Fruit fly (Drosophila melanogaster) whole organism, embryonic: ENCODE data around the gene uncNacbeta.

Experiments used
- Abd-B ChIP-seq: fragments of 200-800 bp; sonication (Bioruptor generic); optimal IDR thresholded peaks from 2 replicates; lab custom pipeline; 2018; ENCODE audit warnings: missing biosample characterization, mild to moderate bottlenecking, missing genetic modification characterization, moderate library complexity
- Adf1 ChIP-seq: fragments of 200-800 bp; sonication (Bioruptor generic); IDR thresholded peaks from 2 replicates; pipeline ENCODE4 v1.3.6; 2022; ENCODE audit warnings: missing biosample characterization, missing genetic modification characterization
- Aef1 ChIP-seq: fragments of 200-800 bp; sonication (Bioruptor generic); IDR thresholded peaks from 3 replicates; pipeline ENCODE4 v1.3.6; 2022; ENCODE audit warnings: missing biosample characterization, missing genetic modification characterization
- Atf3 ChIP-seq: fragments of 200-800 bp; sonication (Bioruptor generic); optimal IDR thresholded peaks from 3 replicates; lab custom pipeline; 2016; ENCODE audit warnings: missing biosample characterization, missing genetic modification characterization
- CG10979 ChIP-seq: fragments of 200-800 bp; sonication (Bioruptor generic); optimal IDR thresholded peaks from 2 replicates; lab custom pipeline; 2018; ENCODE audit warnings: missing biosample characterization, mild to moderate bottlenecking, missing genetic modification characterization, moderate library complexity
- CG11085 ChIP-seq: fragments of 200-800 bp; sonication (Bioruptor generic); IDR thresholded peaks from 2 replicates; pipeline ENCODE4 v1.3.6; 2022; ENCODE audit warnings: missing biosample characterization, missing genetic modification characterization
- CG11398 ChIP-seq: fragments of 200-800 bp; sonication (Bioruptor generic); optimal IDR thresholded peaks from 2 replicates; lab custom pipeline; 2016; ENCODE audit warnings: missing biosample characterization, missing genetic modification characterization
- CG12391 ChIP-seq: fragments of 200-800 bp; sonication (Bioruptor generic); optimal IDR thresholded peaks from 3 replicates; lab custom pipeline; 2018; ENCODE audit warnings: missing biosample characterization, mild to moderate bottlenecking, missing genetic modification characterization, moderate library complexity
- CG14014 ChIP-seq: fragments of 200-800 bp; sonication (Bioruptor generic); IDR thresholded peaks from 2 replicates; pipeline ENCODE4 v1.3.6; 2022; ENCODE audit warnings: missing biosample characterization, missing genetic modification characterization
- CG14667 ChIP-seq: fragments of 200-800 bp; sonication (Bioruptor generic); IDR thresholded peaks from 2 replicates; pipeline ENCODE4 v1.3.6; 2022; ENCODE audit warnings: missing biosample characterization, missing genetic modification characterization
- CG2116 ChIP-seq: fragments of 200-800 bp; sonication (Bioruptor generic); optimal IDR thresholded peaks from 3 replicates; lab custom pipeline; 2018; ENCODE audit warnings: missing biosample characterization, mild to moderate bottlenecking, missing genetic modification characterization
- CG2202 ChIP-seq: fragments of 200-800 bp; sonication (Bioruptor generic); optimal IDR thresholded peaks from 2 replicates; lab custom pipeline; 2018; ENCODE audit warnings: missing biosample characterization, mild to moderate bottlenecking, missing genetic modification characterization
- CG33557 ChIP-seq: fragments of 200-800 bp; sonication (Bioruptor generic); optimal IDR thresholded peaks from 2 replicates; lab custom pipeline; 2019; ENCODE audit warnings: missing biosample characterization, mild to moderate bottlenecking, missing genetic modification characterization, moderate library complexity
- CG34376 ChIP-seq: fragments of 200-800 bp; sonication (Bioruptor generic); optimal IDR thresholded peaks from 2 replicates; lab custom pipeline; 2018; ENCODE audit warnings: missing biosample characterization, mild to moderate bottlenecking, missing genetic modification characterization
- CG4360 ChIP-seq: fragments of 200-800 bp; sonication (Bioruptor generic); IDR thresholded peaks from 2 replicates; pipeline ENCODE4 v1.3.6; 2022; ENCODE audit warnings: missing biosample characterization, missing genetic modification characterization
- CG6689 ChIP-seq: fragments of 200-800 bp; sonication (Bioruptor generic); IDR thresholded peaks from 2 replicates; pipeline ENCODE4 v1.3.6; 2022; ENCODE audit warnings: missing biosample characterization, missing genetic modification characterization
- CG8359 ChIP-seq: fragments of 200-800 bp; sonication (Bioruptor generic); optimal IDR thresholded peaks from 2 replicates; lab custom pipeline; 2017; ENCODE audit warnings: missing biosample characterization, mild to moderate bottlenecking, missing genetic modification characterization, borderline replicate concordance
- CG8388 ChIP-seq: fragments of 200-800 bp; sonication (Bioruptor generic); optimal IDR thresholded peaks from 2 replicates; lab custom pipeline; 2019; ENCODE audit warnings: missing biosample characterization, mild to moderate bottlenecking, missing genetic modification characterization, moderate library complexity
- CG9215 ChIP-seq: fragments of 200-800 bp; sonication (Bioruptor generic); IDR thresholded peaks from 2 replicates; pipeline ENCODE4 v1.3.6; 2022; ENCODE audit warnings: missing biosample characterization, missing genetic modification characterization
- CG9932 ChIP-seq: fragments of 200-800 bp; sonication (Bioruptor generic); IDR thresholded peaks from 2 replicates; pipeline ENCODE4 v1.3.6; 2022; ENCODE audit warnings: missing biosample characterization, missing genetic modification characterization
- Elba2 ChIP-seq: fragments of 200-800 bp; sonication (Bioruptor generic); optimal IDR thresholded peaks from 3 replicates; lab custom pipeline; 2016; ENCODE audit warnings: missing biosample characterization, missing genetic modification characterization
- Gug ChIP-seq: fragments of 200-800 bp; sonication (Bioruptor generic); IDR thresholded peaks from 4 replicates; pipeline ENCODE4 v1.3.6; 2022; ENCODE audit warnings: missing biosample characterization, missing genetic modification characterization
- MTF-1 ChIP-seq: fragments of 200-800 bp; sonication (Bioruptor generic); optimal IDR thresholded peaks from 2 replicates; lab custom pipeline; 2018; ENCODE audit warnings: missing biosample characterization, mild to moderate bottlenecking, missing genetic modification characterization, borderline replicate concordance
- Pdp1 ChIP-seq, 2 experiments: fragments of 200-800 bp; sonication (Bioruptor generic); optimal IDR thresholded peaks; 3 replicates each; lab custom pipeline; 2016; ENCODE audit warnings: missing biosample characterization in 2 of 2, missing genetic modification characterization in 2 of 2, mild to moderate bottlenecking in 1 of 2, moderate library complexity in 1 of 2
- Rx ChIP-seq: fragments of 200-800 bp; sonication (Bioruptor generic); IDR thresholded peaks from 2 replicates; pipeline ENCODE4 v1.3.6; 2022; ENCODE audit warnings: missing biosample characterization, missing genetic modification characterization
- Sox100B ChIP-seq: fragments of 200-800 bp; sonication (Bioruptor generic); optimal IDR thresholded peaks from 3 replicates; lab custom pipeline; 2018; ENCODE audit warnings: missing biosample characterization, mild to moderate bottlenecking, missing genetic modification characterization
- Sox102F ChIP-seq: fragments of 200-800 bp; sonication (Bioruptor generic); optimal IDR thresholded peaks from 2 replicates; lab custom pipeline; 2018; ENCODE audit warnings: missing biosample characterization, mild to moderate bottlenecking, missing genetic modification characterization, moderate library complexity
- Taf1 ChIP-seq: fragments of 200-800 bp; sonication (Bioruptor generic); IDR thresholded peaks from 2 replicates; pipeline ENCODE4 v1.3.6; 2022; ENCODE audit warnings: missing biosample characterization, missing genetic modification characterization
- Tbp ChIP-seq: fragments of >200 bp; optimal IDR thresholded peaks from 2 replicates; lab custom pipeline; 2018; ENCODE audit warnings: missing biosample characterization, missing genetic modification characterization
- bsh ChIP-seq, 2 experiments: fragments of 200-800 bp; sonication (Bioruptor generic); optimal IDR thresholded peaks; 2 replicates each; lab custom pipeline; 2017 to 2018; ENCODE audit warnings: mild to moderate bottlenecking in 2 of 2, missing biosample characterization in 2 of 2, missing genetic modification characterization in 2 of 2, moderate library complexity in 1 of 2
- cg ChIP-seq: fragments of 200-800 bp; sonication (Bioruptor generic); optimal IDR thresholded peaks from 3 replicates; lab custom pipeline; 2019; ENCODE audit warnings: missing biosample characterization, mild to moderate bottlenecking, missing genetic modification characterization, moderate library complexity
- da ChIP-seq: fragments of 200-800 bp; sonication (Bioruptor generic); optimal IDR thresholded peaks from 2 replicates; lab custom pipeline; 2016; ENCODE audit warnings: missing biosample characterization, missing genetic modification characterization
- danr ChIP-seq: fragments of 200-800 bp; sonication (Bioruptor generic); IDR thresholded peaks from 2 replicates; pipeline ENCODE4 v1.3.6; 2022; ENCODE audit warnings: missing biosample characterization, missing genetic modification characterization
- eve ChIP-seq, 2 experiments: fragments of >200 bp; optimal IDR thresholded peaks; 2 replicates each; lab custom pipeline; 2017; ENCODE audit warnings: missing biosample characterization in 2 of 2, missing genetic modification characterization in 2 of 2
- fd102C ChIP-seq: fragments of 200-800 bp; sonication (Bioruptor generic); optimal IDR thresholded peaks from 2 replicates; lab custom pipeline; 2018; ENCODE audit warnings: missing biosample characterization, mild to moderate bottlenecking, missing genetic modification characterization, moderate library complexity
- fu2 ChIP-seq: fragments of 200-800 bp; sonication (Bioruptor generic); optimal IDR thresholded peaks from 2 replicates; lab custom pipeline; 2016; ENCODE audit warnings: missing biosample characterization, missing genetic modification characterization
- gem ChIP-seq: fragments of 200-800 bp; sonication (Bioruptor generic); optimal IDR thresholded peaks from 2 replicates; lab custom pipeline; 2019; ENCODE audit warnings: missing biosample characterization, mild to moderate bottlenecking, missing genetic modification characterization, moderate library complexity
- gsb ChIP-seq: fragments of 200-800 bp; sonication (Bioruptor generic); IDR thresholded peaks from 2 replicates; pipeline ENCODE4 v1.3.6; 2022; ENCODE audit warnings: missing biosample characterization, missing genetic modification characterization
- hbn ChIP-seq: fragments of 200-800 bp; sonication (Bioruptor generic); IDR thresholded peaks from 2 replicates; pipeline ENCODE4 v1.3.6; 2022; ENCODE audit warnings: missing biosample characterization, missing genetic modification characterization; ENCODE audit not compliant: partially characterized antibody
- lab ChIP-seq: fragments of 200-800 bp; sonication (Bioruptor generic); optimal IDR thresholded peaks from 3 replicates; lab custom pipeline; 2017; ENCODE audit warnings: missing biosample characterization, missing genetic modification characterization, mild to moderate bottlenecking, moderate library complexity, missing genetic modification reagents
- lov ChIP-seq, 2 experiments: fragments of 200-800 bp in 1 of 2; fragments of >200 bp in 1 of 2; sonication (Bioruptor generic) in 1 of 2; IDR thresholded peaks in 1 of 2; optimal IDR thresholded peaks in 1 of 2; 2 replicates in 1 of 2; 3 replicates in 1 of 2; pipeline versions ENCODE4 v1.3.6 to Lab custom; 2017 to 2022; ENCODE audit warnings: missing biosample characterization in 1 of 2, missing genetic modification characterization in 1 of 2
- pfk ChIP-seq: fragments of 200-800 bp; sonication (Bioruptor generic); optimal IDR thresholded peaks from 2 replicates; lab custom pipeline; 2018; ENCODE audit warnings: missing biosample characterization, mild to moderate bottlenecking, missing genetic modification characterization, moderate library complexity
- phol ChIP-seq: fragments of 200-800 bp; sonication (Bioruptor generic); optimal IDR thresholded peaks from 3 replicates; lab custom pipeline; 2018; ENCODE audit warnings: missing biosample characterization, mild to moderate bottlenecking, missing genetic modification characterization, moderate library complexity
- pros ChIP-seq: fragments of 200-800 bp; sonication (Bioruptor generic); optimal IDR thresholded peaks from 3 replicates; lab custom pipeline; 2019; ENCODE audit warnings: missing biosample characterization, mild to moderate bottlenecking, missing genetic modification characterization, moderate library complexity
- ro ChIP-seq: fragments of 200-800 bp; sonication (Bioruptor generic); IDR thresholded peaks from 2 replicates; pipeline ENCODE4 v1.3.6; 2022; ENCODE audit warnings: missing biosample characterization, missing genetic modification characterization
- slou ChIP-seq: fragments of 200-800 bp; sonication (Bioruptor generic); optimal IDR thresholded peaks from 3 replicates; lab custom pipeline; 2016; ENCODE audit warnings: missing biosample characterization, missing genetic modification characterization
- sr ChIP-seq: fragments of 200-800 bp; sonication (Bioruptor generic); IDR thresholded peaks from 3 replicates; pipeline ENCODE4 v1.3.6; 2022; ENCODE audit warnings: missing biosample characterization, missing genetic modification characterization
- tap ChIP-seq: fragments of 200-800 bp; optimal IDR thresholded peaks from 3 replicates; lab custom pipeline; 2019; ENCODE audit warnings: missing biosample characterization, mild to moderate bottlenecking, missing genetic modification characterization, moderate library complexity
- tll ChIP-seq, 2 experiments: fragments of 200-800 bp in 1 of 2; fragments of >200 bp in 1 of 2; sonication (Bioruptor generic) in 1 of 2; optimal IDR thresholded peaks; 2 replicates each; lab custom pipeline; 2017 to 2019; ENCODE audit warnings: missing biosample characterization in 2 of 2, missing genetic modification characterization in 2 of 2, mild to moderate bottlenecking in 1 of 2, moderate library complexity in 1 of 2

uncNacbeta gene

dm6 chr2L:602439-602879, 38.8 kb upstream of the uncNacbeta start, which contains the start of gene CG13689 (continued):
- TF ChIP-seq CG14014 (GFP tag; lab: Robert Waterston, UW) (peak; percentile 41; the same call in 1 of the 2 replicates), Aef1 (GFP tag; lab: Robert Waterston, UW) (peak; percentile 46; the same call in 1 of the 3 replicates), Adf1 (no peak), Sox100B (GFP tag; lab: Kevin White, UChicago) (no peak), tll (GFP tag; optimal IDR thresholded peaks at IDR 0.05; lab: Kevin White, UChicago) (no peak), Rx (0 out of 2 replicates have a peak, but pooled peaks have one; percentile 12), CG2116 (peak; percentile 70), CG11398 (GFP tag; lab: Kevin White, UChicago) (no peak), eve (GFP tag; optimal IDR thresholded peaks at IDR 0.05; lab: Kevin White, UChicago) (peak in 1 of 2 experiments; percentile 74), da (GFP tag; lab: Kevin White, UChicago) (no peak), CG14667 (GFP tag; lab: Robert Waterston, UW) (peak; percentile 34), bsh (GFP tag; optimal IDR thresholded peaks at IDR 0.05; lab: Kevin White, UChicago) (peak in 1 of 2 experiments; percentile 39), sr (GFP tag; lab: Robert Waterston, UW) (no peak), ro (GFP tag; lab: Robert Waterston, UW) (0 out of 2 replicates have a peak, but pooled peaks have one; percentile 15), danr (no peak), Abd-B (peak; percentile 25), CG6689 (GFP tag; lab: Robert Waterston, UW) (peak; percentile 33; the same call in 1 of the 2 replicates), Tbp (GFP tag; lab: Kevin White, UChicago) (no peak), slou (GFP tag; lab: Kevin White, UChicago) (peak; percentile 23), CG10979 (tag; lab: Kevin White, UChicago) (peak; percentile 96), gsb (GFP tag; lab: Robert Waterston, UW) (no peak), CG8359 (GFP tag; lab: Kevin White, UChicago) (no peak), Pdp1 (GFP tag; optimal IDR thresholded peaks at IDR 0.05; lab: Kevin White, UChicago) (peak in 1 of 2 experiments; percentile 29), CG8388 (peak; percentile 16), CG9215 (no peak; the same call in 1 of the 2 replicates), CG2202 (peak; percentile 26), CG11085 (GFP tag; lab: Robert Waterston, UW) (peak; percentile 21; the same call in 1 of the 2 replicates), Taf1 (GFP tag; lab: Robert Waterston, UW) (0 out of 2 replicates have a peak, but pooled peaks have one; percentile 27), fd102C (GFP tag; lab: Kevin White, UChicago) (peak; percentile 37), lab (GFP tag; lab: Kevin White, UChicago) (no peak), CG34376 (GFP tag; lab: Kevin White, UChicago) (no peak), pfk (peak; percentile 20), hbn (GFP tag; lab: Robert Waterston, UW) (no peak), CG4360 (no peak), tap (peak; percentile 10), Atf3 (no peak), cg (GFP tag; lab: Kevin White, UChicago) (no peak), Elba2 (GFP tag; lab: Kevin White, UChicago) (no peak), Sox102F (GFP tag; lab: Kevin White, UChicago) (peak; percentile 74), CG9932 (GFP tag; lab: Robert Waterston, UW) (peak; percentile 81), CG12391 (tag; lab: Kevin White, UChicago) (peak; percentile 62), MTF-1 (peak; percentile 39), fu2 (GFP tag; lab: Kevin White, UChicago) (peak; percentile 13), phol (peak; percentile 34), Gug (GFP tag; lab: Robert Waterston, UW) (peak; percentile 51; the same call in 2 of the 4 replicates), pros (GFP tag; lab: Kevin White, UChicago) (no peak), CG33557 (GFP tag; lab: Kevin White, UChicago) (peak; percentile 33), gem (tag; lab: Kevin White, UChicago) (peak; percentile 67), lov (optimal IDR thresholded peaks at IDR 0.05; lab: Kevin White, UChicago) (no peak), lov (GFP tag; IDR thresholded peaks at IDR 0.05; lab: Robert Waterston, UW) (no peak)
